Fruit fly (Drosophila melanogaster): Measurements from ENCODE around the gene CG7453.

CG7453 gene

DNA sequence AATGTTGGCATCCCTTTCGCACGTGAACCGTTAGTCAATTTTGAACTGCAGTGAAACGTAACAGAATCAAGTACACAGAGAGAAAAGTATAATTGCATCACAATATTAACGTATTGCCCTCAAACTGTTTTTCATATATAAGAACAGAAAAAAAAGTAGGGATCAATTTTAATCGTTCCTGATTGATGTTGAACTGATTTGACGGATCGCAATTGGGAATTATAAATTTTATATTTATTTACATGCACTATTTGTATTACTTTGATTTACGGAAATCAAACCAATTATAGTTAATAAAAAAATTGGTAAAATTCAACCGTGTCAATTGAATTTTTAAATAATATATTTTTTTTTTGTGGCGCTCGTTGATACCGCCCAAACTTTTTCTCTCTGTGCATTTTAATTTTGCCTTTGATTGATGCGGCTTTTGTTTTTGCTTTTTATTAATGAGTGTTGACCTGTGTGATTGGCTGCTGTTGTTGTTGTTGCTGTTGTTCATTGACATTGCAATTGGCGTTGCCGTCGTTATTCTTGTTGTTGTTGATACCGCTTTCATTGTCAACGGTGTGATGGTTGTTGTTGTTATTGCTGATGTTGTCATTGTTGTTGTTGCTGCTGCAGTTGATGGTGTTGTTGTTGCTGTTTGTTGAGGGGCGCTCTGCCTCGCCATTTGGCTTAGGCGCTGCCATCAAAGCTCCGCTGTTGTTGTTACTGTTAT is 27.2 kb upstream of the CG7453 start (continued):
- TF ChIP-seq ap (GFP tag; IDR thresholded peaks at IDR 0.05) = peak; percentile 31; the same call in 1 of the 2 replicates
- peak; percentile 46 for TF ChIP-seq sisA (GFP tag; IDR thresholded peaks at IDR 0.05)
- no peak for TF ChIP-seq her (GFP tag; optimal IDR thresholded peaks at IDR 0.05)
- TF ChIP-seq CG11504 (tag; optimal IDR thresholded peaks at IDR 0.05) = peak; percentile 83
- TF ChIP-seq sug (tag; optimal IDR thresholded peaks at IDR 0.05) = no peak
- no peak for TF ChIP-seq maf-S (GFP tag; optimal IDR thresholded peaks at IDR 0.05)
- peak; percentile 41 for TF ChIP-seq CG15696 (tag; optimal IDR thresholded peaks at IDR 0.05)
- TF ChIP-seq CG2889 (GFP tag; IDR thresholded peaks at IDR 0.05) = 0 out of 3 replicates have a peak, but pooled peaks have one; percentile 10
- 0 out of 2 replicates have a peak, but pooled peaks have one; percentile 15 for TF ChIP-seq al (GFP tag; IDR thresholded peaks at IDR 0.05)
- TF ChIP-seq H15 (GFP tag; IDR thresholded peaks at IDR 0.05) = no peak
- TF ChIP-seq CG12942 (GFP tag; optimal IDR thresholded peaks at IDR 0.05) = peak; percentile 1
- no peak for TF ChIP-seq inv (GFP tag; IDR thresholded peaks at IDR 0.05; ENCODE audit: partially characterized antibody)
- peak; percentile 28 for TF ChIP-seq Abd-B (GFP tag; optimal IDR thresholded peaks at IDR 0.05)
- TF ChIP-seq shn (GFP tag; optimal IDR thresholded peaks at IDR 0.05) = no peak
- no peak for TF ChIP-seq chinmo (GFP tag; IDR thresholded peaks at IDR 0.05; ENCODE audit: partially characterized antibody)
- no peak for TF ChIP-seq prd (optimal IDR thresholded peaks at IDR 0.05)
- peak; percentile 72; the same call in 2 of the 3 replicates for TF ChIP-seq prd (GFP tag; IDR thresholded peaks at IDR 0.05)
- TF ChIP-seq phol (tag; optimal IDR thresholded peaks at IDR 0.05) = peak; percentile 77
- peak; percentile 77 for TF ChIP-seq Oli (tag; optimal IDR thresholded peaks at IDR 0.05)
- peak; percentile 62 for TF ChIP-seq lab (GFP tag; optimal IDR thresholded peaks at IDR 0.05)
- TF ChIP-seq Sox102F (GFP tag; optimal IDR thresholded peaks at IDR 0.05) = peak; percentile 77
- no peak for TF ChIP-seq CG11560 (tag; IDR thresholded peaks at IDR 0.05)
- TF ChIP-seq gsb-n (tag; optimal IDR thresholded peaks at IDR 0.05) = peak; percentile 62
- peak; percentile 16 for TF ChIP-seq Dek (tag; optimal IDR thresholded peaks at IDR 0.05)
- no peak for TF ChIP-seq CG10147 (GFP tag; optimal IDR thresholded peaks at IDR 0.05)
- TF ChIP-seq Ssrp (tag; optimal IDR thresholded peaks at IDR 0.05) = peak; percentile 66
- peak; percentile 85 for TF ChIP-seq sens (GFP tag)
- peak; percentile 4; the same call in 1 of the 2 replicates for TF ChIP-seq Rfx (GFP tag; IDR thresholded peaks at IDR 0.05)
- TF ChIP-seq CG9797 (GFP tag; optimal IDR thresholded peaks at IDR 0.05) = no peak
- TF ChIP-seq danr (GFP tag; IDR thresholded peaks at IDR 0.05) = 0 out of 2 replicates have a peak, but pooled peaks have one; percentile 14
- peak; percentile 47 for TF ChIP-seq slbo (GFP tag; IDR thresholded peaks at IDR 0.05)
- TF ChIP-seq D19A (tag; optimal IDR thresholded peaks at IDR 0.05) = peak; percentile 49
- 0 out of 3 replicates have a peak, but pooled peaks have one; percentile 9 for TF ChIP-seq z (GFP tag; IDR thresholded peaks at IDR 0.05)
- peak; percentile 34 for TF ChIP-seq CG9817 (tag; optimal IDR thresholded peaks at IDR 0.05)
- peak; percentile 22 for TF ChIP-seq CG5245 (GFP tag; optimal IDR thresholded peaks at IDR 0.05)
- TF ChIP-seq az2 (GFP tag; optimal IDR thresholded peaks at IDR 0.05) = peak; percentile 53
- peak; percentile 27 for TF ChIP-seq CG8924 (tag; optimal IDR thresholded peaks at IDR 0.05)
- no peak for TF ChIP-seq Doc3 (GFP tag; IDR thresholded peaks at IDR 0.05; ENCODE audit: partially characterized antibody)
- peak; percentile 15 for TF ChIP-seq sqz (GFP tag; optimal IDR thresholded peaks at IDR 0.05)
- TF ChIP-seq gcm (GFP tag; optimal IDR thresholded peaks at IDR 0.05) = peak; percentile 51
- no peak for TF ChIP-seq p53 (GFP tag; optimal IDR thresholded peaks at IDR 0.05)
- TF ChIP-seq CG13296 (GFP tag; optimal IDR thresholded peaks at IDR 0.05) = peak; percentile 21
- TF ChIP-seq dmrt11E (tag; optimal IDR thresholded peaks at IDR 0.05) = peak; percentile 73
- peak; percentile 36 for TF ChIP-seq chn (GFP tag; optimal IDR thresholded peaks at IDR 0.05)
- TF ChIP-seq Dip2 (GFP tag; IDR thresholded peaks at IDR 0.05) = no peak
- TF ChIP-seq Adf1 (GFP tag; IDR thresholded peaks at IDR 0.05) = no peak
- peak; percentile 22 for TF ChIP-seq CG6254 (GFP tag; optimal IDR thresholded peaks at IDR 0.05)
- TF ChIP-seq CG3065 (GFP tag; optimal IDR thresholded peaks at IDR 0.05) = no peak
- peak; percentile 25 for TF ChIP-seq CG18619 (GFP tag; optimal IDR thresholded peaks at IDR 0.05)
